Fruit fly (Drosophila melanogaster): ENCODE results near the gene MED20.

MED20 gene

dm6 chr2L:8081640-8082485, 9.2 kb upstream of the MED20 start (continued):
- peak; percentile 87 for TF ChIP-seq az2 (GFP tag; optimal IDR thresholded peaks at IDR 0.05)
- TF ChIP-seq CG7745 (tag; optimal IDR thresholded peaks at IDR 0.05): peak; percentile 9
- no peak for TF ChIP-seq lov (optimal IDR thresholded peaks at IDR 0.05)
- no peak for TF ChIP-seq lov (GFP tag; IDR thresholded peaks at IDR 0.05)
- TF ChIP-seq HmgZ (tag; optimal IDR thresholded peaks at IDR 0.05): peak; percentile 53
- no peak for TF ChIP-seq Jarid2 (GFP tag; optimal IDR thresholded peaks at IDR 0.05)
- peak; percentile 64 for TF ChIP-seq CG4424 (GFP tag; optimal IDR thresholded peaks at IDR 0.05)
- TF ChIP-seq CG9215 (GFP tag; IDR thresholded peaks at IDR 0.05): no peak
- no peak for TF ChIP-seq gt (GFP tag; IDR thresholded peaks at IDR 0.05)
- TF ChIP-seq gcm2 (GFP tag; optimal IDR thresholded peaks at IDR 0.05): peak; percentile 31
- TF ChIP-seq Dip3 (GFP tag; optimal IDR thresholded peaks at IDR 0.05): no peak
- peak; percentile 83 for TF ChIP-seq CG2875 (GFP tag; optimal IDR thresholded peaks at IDR 0.05)
- peak in 1 of 2 experiments; percentile 34 for TF ChIP-seq Pdp1 (GFP tag; optimal IDR thresholded peaks at IDR 0.05)
- TF ChIP-seq YL-1 (GFP tag; optimal IDR thresholded peaks at IDR 0.05): peak; percentile 44
- no peak for TF ChIP-seq inv (GFP tag; IDR thresholded peaks at IDR 0.05; ENCODE audit: partially characterized antibody)
- TF ChIP-seq CG32532 (GFP tag; IDR thresholded peaks at IDR 0.05): no peak
- TF ChIP-seq CG16863 (GFP tag; optimal IDR thresholded peaks at IDR 0.05): peak; percentile 43
- TF ChIP-seq CG10366 (GFP tag; IDR thresholded peaks at IDR 0.05): peak; percentile 84
- TF ChIP-seq CG13287 (GFP tag; IDR thresholded peaks at IDR 0.05; ENCODE audit: partially characterized antibody): no peak
- TF ChIP-seq CG5180 (GFP tag; optimal IDR thresholded peaks at IDR 0.05): peak; percentile 3
- peak in 1 of 2 experiments; percentile 96 for TF ChIP-seq tll (GFP tag; optimal IDR thresholded peaks at IDR 0.05)
- TF ChIP-seq CG31441 (GFP tag; IDR thresholded peaks at IDR 0.05): peak; percentile 81
- no peak for TF ChIP-seq CG2678 (tag; optimal IDR thresholded peaks at IDR 0.05)
- TF ChIP-seq CG10147 (GFP tag; optimal IDR thresholded peaks at IDR 0.05): no peak
- TF ChIP-seq B-H1 (GFP tag; IDR thresholded peaks at IDR 0.05): no peak; the same call in 2 of the 3 replicates
- TF ChIP-seq D19A (tag; optimal IDR thresholded peaks at IDR 0.05): peak; percentile 88
- TF ChIP-seq BtbVII (GFP tag; optimal IDR thresholded peaks at IDR 0.05): peak; percentile 45
- TF ChIP-seq Sin3A (optimal IDR thresholded peaks at IDR 0.05): no peak
- TF ChIP-seq CG30403 (GFP tag; optimal IDR thresholded peaks at IDR 0.05): peak; percentile 89
- peak; percentile 77 for TF ChIP-seq phol (tag; optimal IDR thresholded peaks at IDR 0.05)
- TF ChIP-seq CG12219 (GFP tag; optimal IDR thresholded peaks at IDR 0.05): peak; percentile 69
- TF ChIP-seq CHES-1-like (GFP tag; optimal IDR thresholded peaks at IDR 0.05): peak; percentile 22
- TF ChIP-seq disco-r (GFP tag; optimal IDR thresholded peaks at IDR 0.05): no peak
- peak; percentile 44 for TF ChIP-seq fd102C (GFP tag; optimal IDR thresholded peaks at IDR 0.05)
- no peak for TF ChIP-seq D19B (GFP tag; optimal IDR thresholded peaks at IDR 0.05)
- peak; percentile 63 for TF ChIP-seq Hand (GFP tag; optimal IDR thresholded peaks at IDR 0.05)
- no peak for TF ChIP-seq CG12744 (GFP tag; optimal IDR thresholded peaks at IDR 0.05)
- TF ChIP-seq CG1603 (tag; optimal IDR thresholded peaks at IDR 0.05): peak; percentile 14
- peak; percentile 85 for TF ChIP-seq seq (GFP tag; IDR thresholded peaks at IDR 0.05)
- no peak for TF ChIP-seq CG16779 (GFP tag; IDR thresholded peaks at IDR 0.05)
- peak; percentile 21 for TF ChIP-seq Fer3 (tag; optimal IDR thresholded peaks at IDR 0.05)
- peak in 1 of 2 experiments; percentile 38 for TF ChIP-seq Eip74EF (GFP tag; optimal IDR thresholded peaks at IDR 0.05)
- no peak for TF ChIP-seq CG9876 (GFP tag; optimal IDR thresholded peaks at IDR 0.05)
- TF ChIP-seq CG3726 (GFP tag; IDR thresholded peaks at IDR 0.05): peak; percentile 50; the same call in 1 of the 3 replicates
- peak; percentile 22 for TF ChIP-seq slp2 (GFP tag; optimal IDR thresholded peaks at IDR 0.05)
- TF ChIP-seq fd96Cb (tag; optimal IDR thresholded peaks at IDR 0.05): peak; percentile 83
- no peak for TF ChIP-seq Dip2 (GFP tag; IDR thresholded peaks at IDR 0.05)
- peak; percentile 45; the same call in 1 of the 3 replicates for TF ChIP-seq jigr1 (GFP tag; IDR thresholded peaks at IDR 0.05)

Measured in whole organism, embryonic.